Worm (Caenorhabditis elegans) whole organism, mixed stage, embryonic: ENCODE measurements around the gene ZK662.5.

Source experiments
- bed-3 ChIP-seq: fragments of 200-800 bp; sonication (Bioruptor generic); optimal IDR thresholded peaks from 3 replicates; lab custom pipeline; 2018; ENCODE audit warnings: mild to moderate bottlenecking, missing genetic modification characterization, moderate library complexity, missing compliant biosample characterization
- ceh-43 ChIP-seq: fragments of 200-800 bp; sonication (Bioruptor generic); optimal IDR thresholded peaks from 2 replicates; lab custom pipeline; 2018; ENCODE audit warnings: mild to moderate bottlenecking, missing genetic modification characterization, moderate library complexity, missing compliant biosample characterization
- ceh-83 ChIP-seq: fragments of 200-800 bp; sonication (Bioruptor generic); optimal IDR thresholded peaks from 2 replicates; lab custom pipeline; 2018; ENCODE audit warnings: mild to moderate bottlenecking, missing genetic modification characterization, missing compliant biosample characterization
- ces-1 ChIP-seq: fragments of 150-350 bp; optimal IDR thresholded peaks from 2 replicates; lab custom pipeline; 2014; ENCODE audit warnings: missing biosample characterization, missing genetic modification reagents, missing genetic modification characterization
- cnd-1 ChIP-seq: fragments of 200-800 bp; sonication (Bioruptor generic); optimal IDR thresholded peaks from 2 replicates; lab custom pipeline; 2018; ENCODE audit warnings: mild to moderate bottlenecking, missing genetic modification characterization, missing compliant biosample characterization
- drap-1 ChIP-seq: fragments of 200-800 bp; sonication (Bioruptor generic); optimal IDR thresholded peaks from 3 replicates; lab custom pipeline; 2018; ENCODE audit warnings: mild to moderate bottlenecking, missing genetic modification characterization, missing compliant biosample characterization
- elt-1 ChIP-seq: sonication (generic microtip); optimal IDR thresholded peaks from 2 replicates; lab custom pipeline; 2017; ENCODE audit warnings: missing genetic modification characterization, mild to moderate bottlenecking, missing compliant biosample characterization, antibody characterized with exemption, moderate library complexity, borderline replicate concordance; ENCODE audit not compliant: insufficient read depth
- flh-1 ChIP-seq: fragments of 200-800 bp; sonication (Bioruptor generic); optimal IDR thresholded peaks from 2 replicates; lab custom pipeline; 2018; ENCODE audit warnings: mild to moderate bottlenecking, missing genetic modification characterization, moderate library complexity, missing compliant biosample characterization
- ham-2 ChIP-seq: fragments of 200-800 bp; sonication (Bioruptor generic); optimal IDR thresholded peaks from 2 replicates; lab custom pipeline; 2018; ENCODE audit warnings: mild to moderate bottlenecking, missing genetic modification characterization, missing compliant biosample characterization
- hlh-1 ChIP-seq: fragments of 150-350 bp; optimal IDR thresholded peaks from 2 replicates; lab custom pipeline; 2014; ENCODE audit warnings: missing biosample characterization, missing genetic modification reagents, missing genetic modification characterization
- lin-13 ChIP-seq: fragments of 150-350 bp; optimal IDR thresholded peaks from 2 replicates; lab custom pipeline; 2014; ENCODE audit warnings: missing biosample characterization, missing genetic modification characterization
- lin-32 ChIP-seq: fragments of 200-800 bp; sonication (Bioruptor generic); optimal IDR thresholded peaks from 2 replicates; lab custom pipeline; 2018; ENCODE audit warnings: mild to moderate bottlenecking, missing genetic modification characterization, missing compliant biosample characterization
- lsy-2 ChIP-seq: fragments of 150-350 bp; optimal IDR thresholded peaks from 2 replicates; lab custom pipeline; 2014; ENCODE audit warnings: missing biosample characterization, missing genetic modification characterization
- mab-5 ChIP-seq: fragments of 150-350 bp; optimal IDR thresholded peaks from 2 replicates; lab custom pipeline; 2014; ENCODE audit warnings: missing biosample characterization, missing genetic modification characterization
- mep-1 ChIP-seq: fragments of 150-350 bp; optimal IDR thresholded peaks from 2 replicates; lab custom pipeline; 2017; ENCODE audit warnings: missing biosample characterization, missing genetic modification reagents, missing genetic modification characterization, inconsistent platforms
- mls-2 ChIP-seq: sonication (generic microtip); optimal IDR thresholded peaks from 2 replicates; lab custom pipeline; 2016; ENCODE audit warnings: mild to moderate bottlenecking, missing genetic modification characterization, moderate library complexity, missing compliant biosample characterization
- nhr-12 ChIP-seq: fragments of 150-350 bp; optimal IDR thresholded peaks from 2 replicates; lab custom pipeline; 2014; ENCODE audit warnings: missing biosample characterization, missing genetic modification characterization
- nhr-2 ChIP-seq: fragments of 150-350 bp; optimal IDR thresholded peaks from 2 replicates; lab custom pipeline; 2014; ENCODE audit warnings: missing biosample characterization, missing genetic modification characterization
- nhr-237 ChIP-seq: fragments of 150-350 bp; optimal IDR thresholded peaks from 2 replicates; lab custom pipeline; 2014; ENCODE audit warnings: missing biosample characterization, missing genetic modification characterization
- nhr-28 ChIP-seq: fragments of 150-350 bp; optimal IDR thresholded peaks from 2 replicates; lab custom pipeline; 2014; ENCODE audit warnings: missing biosample characterization, missing genetic modification characterization
- nhr-76 ChIP-seq: sonication (generic microtip); optimal IDR thresholded peaks from 2 replicates; lab custom pipeline; 2017; ENCODE audit warnings: missing biosample characterization, missing genetic modification characterization
- snpc-4 ChIP-seq: fragments of 150-350 bp; optimal IDR thresholded peaks from 2 replicates; lab custom pipeline; 2014; ENCODE audit warnings: missing biosample characterization, missing genetic modification characterization
- sptf-1 ChIP-seq: sonication (generic microtip); optimal IDR thresholded peaks from 2 replicates; lab custom pipeline; 2017; ENCODE audit warnings: mild to moderate bottlenecking, missing genetic modification characterization, moderate library complexity, missing compliant biosample characterization
- tbx-8 ChIP-seq: fragments of 200-800 bp; sonication (Bioruptor generic); optimal IDR thresholded peaks from 2 replicates; lab custom pipeline; 2018; ENCODE audit warnings: mild to moderate bottlenecking, missing genetic modification characterization, moderate library complexity, missing compliant biosample characterization
- unc-120 ChIP-seq: sonication (generic microtip); optimal IDR thresholded peaks from 2 replicates; lab custom pipeline; 2017; ENCODE audit warnings: missing genetic modification characterization, missing compliant biosample characterization; ENCODE audit not compliant: poor library complexity, severe bottlenecking
- unc-39 ChIP-seq: fragments of 150-350 bp; optimal IDR thresholded peaks from 2 replicates; lab custom pipeline; 2014; ENCODE audit warnings: missing biosample characterization, missing genetic modification characterization
- unc-62 ChIP-seq: fragments of 150-350 bp; optimal IDR thresholded peaks from 2 replicates; lab custom pipeline; 2014; ENCODE audit warnings: missing biosample characterization, missing genetic modification reagents, missing genetic modification characterization
- zip-8 ChIP-seq: fragments of 150-350 bp; optimal IDR thresholded peaks from 2 replicates; lab custom pipeline; 2014; ENCODE audit warnings: missing biosample characterization, missing genetic modification characterization

Gene ZK662.5

ce11 chrX:15707913-15708312 is 13.5 kb upstream of the ZK662.5 start, which contains the start of gene nhr-48:
nhr-48 (plus strand) TSS chrX:15708213.
- TF ChIP-seq nhr-2 (tag; lab: Kevin White, UChicago) = no peak

ce11 chrX:15709594-15709993 is 11.9 kb upstream of the ZK662.5 start:
- no peak for TF ChIP-seq unc-120 (tag; lab: Kevin White, UChicago)
- TF ChIP-seq snpc-4 (tag; lab: Kevin White, UChicago) = no peak
- TF ChIP-seq ham-2 (GFP tag; lab: Kevin White, UChicago) = peak; percentile 13
- TF ChIP-seq, all 35 proteins: peak for 1

- TF ChIP-seq lin-32 (no peak), elt-1 (tag; lab: Kevin White, UChicago) (peak; percentile 70), ham-2 (GFP tag; lab: Kevin White, UChicago) (peak; percentile 42)
These were observed 8.3 kb upstream of the ZK662.5 start for ce11 chrX:15713189-15713588.

- TF ChIP-seq zip-8 = no peak
- TF ChIP-seq mep-1 (tag; lab: Kevin White, UChicago) = no peak
- TF ChIP-seq ceh-43 (GFP tag; lab: Kevin White, UChicago) = no peak
- TF ChIP-seq tbx-8 (GFP tag; lab: Kevin White, UChicago) = no peak
- TF ChIP-seq ham-2 (GFP tag; lab: Kevin White, UChicago) = no peak
- TF ChIP-seq, all 35 proteins: peak for 0
These were observed 4.5 kb upstream of the ZK662.5 start for ce11 chrX:15716971-15717370.

ce11 chrX:15718325-15718724 is 3.1 kb upstream of the ZK662.5 start, which contains the start of gene ZK662.6:
ZK662.6 (plus strand) TSS chrX:15718625.
- TF ChIP-seq ham-2 (GFP tag; lab: Kevin White, UChicago) (no peak), nhr-12 (no peak), nhr-2 (tag; lab: Kevin White, UChicago) (no peak), bed-3 (GFP tag; lab: Kevin White, UChicago) (no peak), flh-1 (GFP tag; lab: Kevin White, UChicago) (no peak), tbx-8 (GFP tag; lab: Kevin White, UChicago) (no peak), cnd-1 (tag; lab: Kevin White, UChicago) (no peak), zip-8 (no peak), mls-2 (no peak), ceh-83 (no peak), mep-1 (tag; lab: Kevin White, UChicago) (no peak)

- TF ChIP-seq lin-13 (tag; lab: Kevin White, UChicago) (peak; percentile 55), sptf-1 (tag; lab: Kevin White, UChicago) (no peak), hlh-1 (peak; percentile 2), mep-1 (tag; lab: Kevin White, UChicago) (peak; percentile 43), nhr-28 (tag; lab: Kevin White, UChicago) (no peak), lin-32 (no peak), mab-5 (no peak)
- TF ChIP-seq, all 35 proteins: peak for 3
These were observed 3.5 kb downstream of the ZK662.5 start for ce11 chrX:15724994-15725393.

ce11 chrX:15725566-15726173 is 4.2 kb downstream of the ZK662.5 start, which contains the start of gene lin-15B:
lin-15B (plus strand) TSS chrX:15726123.
- no peak for TF ChIP-seq unc-39 (tag; lab: Kevin White, UChicago)
- no peak for TF ChIP-seq cnd-1 (tag; lab: Kevin White, UChicago)
- no peak for TF ChIP-seq lin-32
- no peak for TF ChIP-seq ceh-43 (GFP tag; lab: Kevin White, UChicago)
- TF ChIP-seq ces-1 (GFP tag; lab: Kevin White, UChicago) = no peak
- no peak for TF ChIP-seq bed-3 (GFP tag; lab: Kevin White, UChicago)
- TF ChIP-seq nhr-76 (tag; lab: Kevin White, UChicago) = no peak
- TF ChIP-seq ceh-83 = no peak
- TF ChIP-seq ham-2 (GFP tag; lab: Kevin White, UChicago) = no peak
- TF ChIP-seq zip-8 = no peak
- no peak for TF ChIP-seq mep-1 (tag; lab: Kevin White, UChicago)
- TF ChIP-seq nhr-28 (tag; lab: Kevin White, UChicago) = no peak
- TF ChIP-seq lsy-2 (tag; lab: Kevin White, UChicago) = no peak
- no peak for TF ChIP-seq drap-1 (GFP tag; lab: Kevin White, UChicago)
- no peak for TF ChIP-seq nhr-2 (tag; lab: Kevin White, UChicago)
- TF ChIP-seq unc-62 (GFP tag; lab: Kevin White, UChicago) = no peak
- no peak for TF ChIP-seq nhr-237 (tag; lab: Kevin White, UChicago)
